Fruit fly (Drosophila melanogaster) whole organism, wandering third instar larva: ENCODE data around the gene His4r.
A peak's percentile ranks its signal among the peaks of the same experiment; 100 is the strongest.

Source experiments
- Abd-B ChIP-seq: fragments of >200 bp; optimal IDR thresholded peaks from 2 replicates; lab custom pipeline; 2017; ENCODE audit warnings: missing biosample characterization, missing genetic modification characterization
- HLH106 ChIP-seq: fragments of 200-800 bp; optimal IDR thresholded peaks from 3 replicates; lab custom pipeline; 2019; ENCODE audit warnings: missing biosample characterization, mild to moderate bottlenecking, missing genetic modification characterization, moderate library complexity
- Hnf4 ChIP-seq: fragments of 200-800 bp; sonication (Bioruptor generic); optimal IDR thresholded peaks from 2 replicates; lab custom pipeline; 2016; ENCODE audit warnings: missing biosample characterization, mild to moderate bottlenecking, missing genetic modification characterization
- Jra ChIP-seq: sonication (Bioruptor generic); optimal IDR thresholded peaks from 2 replicates; lab custom pipeline; 2016; ENCODE audit warnings: missing biosample characterization, missing genetic modification characterization
- Mio ChIP-seq: sonication (Bioruptor generic); optimal IDR thresholded peaks from 2 replicates; lab custom pipeline; 2016; ENCODE audit warnings: missing biosample characterization, missing genetic modification characterization
- N ChIP-seq: fragments of >200 bp; optimal IDR thresholded peaks from 2 replicates; lab custom pipeline; 2018; ENCODE audit warnings: missing biosample characterization, missing external identifiers, missing genetic modification characterization
- br ChIP-seq: fragments of 200-800 bp; sonication (Bioruptor generic); optimal IDR thresholded peaks from 2 replicates; lab custom pipeline; 2016; ENCODE audit warnings: missing biosample characterization, missing genetic modification characterization
- brk ChIP-seq: fragments of 200-800 bp; sonication (Bioruptor generic); optimal IDR thresholded peaks from 2 replicates; lab custom pipeline; 2016; ENCODE audit warnings: missing biosample characterization, mild to moderate bottlenecking, missing genetic modification characterization
- dmrt93B ChIP-seq: fragments of 200-800 bp; sonication (Bioruptor generic); optimal IDR thresholded peaks from 2 replicates; lab custom pipeline; 2018; ENCODE audit warnings: missing biosample characterization, mild to moderate bottlenecking, missing genetic modification characterization
- foxo ChIP-seq, 2 experiments: fragments of 200-800 bp; sonication (Bioruptor generic); optimal IDR thresholded peaks; 2 replicates in 1 of 2; 3 replicates in 1 of 2; lab custom pipeline; 2016 to 2017; ENCODE audit warnings: missing biosample characterization in 2 of 2, missing genetic modification characterization in 2 of 2
- fru ChIP-seq: fragments of 200-800 bp; sonication (Bioruptor generic); optimal IDR thresholded peaks from 3 replicates; lab custom pipeline; 2016; ENCODE audit warnings: missing biosample characterization, mild to moderate bottlenecking, missing genetic modification characterization
- pan ChIP-seq: fragments of >200 bp; optimal IDR thresholded peaks from 2 replicates; lab custom pipeline; 2017
- psq ChIP-seq: fragments of 200-800 bp; sonication (Bioruptor generic); optimal IDR thresholded peaks from 3 replicates; lab custom pipeline; 2017; ENCODE audit warnings: missing biosample characterization, mild to moderate bottlenecking, missing genetic modification characterization, moderate library complexity
- usp ChIP-seq: fragments of >200 bp; optimal IDR thresholded peaks from 2 replicates; lab custom pipeline; 2017; ENCODE audit warnings: missing biosample characterization, missing genetic modification characterization

DNA sequence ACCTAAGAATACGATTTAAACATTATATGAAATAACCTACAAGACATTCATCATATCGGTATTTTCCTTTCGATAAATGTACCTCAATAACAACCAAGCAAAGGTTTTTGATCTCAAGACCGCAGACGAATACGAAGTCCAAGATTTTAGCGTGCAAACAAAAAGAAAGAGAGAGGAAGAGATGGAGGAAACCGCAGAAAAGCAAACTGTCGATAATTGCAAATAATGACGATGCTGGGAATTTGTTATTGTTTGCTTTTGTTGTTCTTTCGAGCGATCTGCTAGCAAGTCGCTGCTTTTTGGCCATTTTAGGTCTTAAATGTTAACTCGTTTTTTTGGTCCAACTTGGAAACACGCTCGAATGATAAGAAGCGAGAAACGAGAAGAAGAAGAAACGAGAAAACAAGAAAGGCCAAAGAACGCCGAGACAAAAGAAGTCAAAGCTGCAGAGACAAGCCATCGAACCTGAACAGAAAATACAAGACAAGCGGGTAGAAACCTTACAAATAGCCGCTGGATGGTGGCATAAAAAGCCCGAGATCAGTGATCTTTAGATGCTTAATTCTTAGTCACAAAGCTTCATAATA is 25.6 kb downstream of the His4r start:
- TF ChIP-seq HLH106 (tag; lab: Kevin White, UChicago) = no peak
- no peak for TF ChIP-seq br (GFP tag; lab: Kevin White, UChicago)
- TF ChIP-seq Jra (GFP tag; lab: Kevin White, UChicago) = no peak
- peak; percentile 97 for TF ChIP-seq psq (GFP tag; lab: Kevin White, UChicago)
- no peak for TF ChIP-seq usp (GFP tag; lab: Kevin White, UChicago)
- no peak for TF ChIP-seq fru
- TF ChIP-seq brk (GFP tag; lab: Kevin White, UChicago) = no peak
- no peak for TF ChIP-seq Abd-B (GFP tag; lab: Kevin White, UChicago)
- TF ChIP-seq foxo (GFP tag; optimal IDR thresholded peaks at IDR 0.05; lab: Kevin White, UChicago) = no peak
- TF ChIP-seq pan = no peak
- TF ChIP-seq Mio = no peak
- no peak for TF ChIP-seq dmrt93B (GFP tag; lab: Kevin White, UChicago)
- no peak for TF ChIP-seq N (GFP tag; lab: Kevin White, UChicago)
- peak; percentile 36 for TF ChIP-seq Hnf4
